Worm (Caenorhabditis elegans) whole organism, L4 larva: Measurements from ENCODE around the gene obr-3.

Experiments used
- F44E2.7 ChIP-seq: fragments of 200-800 bp; sonication (Bioruptor generic); IDR thresholded peaks from 2 replicates; pipeline ENCODE4 v2.1.2; 2022; ENCODE audit warnings: missing genetic modification characterization, missing compliant biosample characterization
- F49E8.2 ChIP-seq: sonication (generic microtip); optimal IDR thresholded peaks from 2 replicates; lab custom pipeline; 2016; ENCODE audit warnings: missing compliant biosample characterization, mild to moderate bottlenecking, missing genetic modification characterization, borderline replicate concordance
- R02D3.7 ChIP-seq: fragments of 150-350 bp; sonication (generic microtip); optimal IDR thresholded peaks from 3 replicates; lab custom pipeline; 2014; ENCODE audit warnings: missing biosample characterization, missing genetic modification characterization
- Y105C5A.15 ChIP-seq: fragments of 200-800 bp; sonication (Bioruptor generic); IDR thresholded peaks from 2 replicates; pipeline ENCODE4 v1.3.6; 2022; ENCODE audit warnings: missing genetic modification characterization, missing compliant biosample characterization
- Y48G9A.11 ChIP-seq: fragments of 200-800 bp; sonication (Bioruptor generic); IDR thresholded peaks from 2 replicates; pipeline ENCODE4 v1.3.6; 2022; ENCODE audit warnings: missing genetic modification reagents, missing genetic modification characterization, missing compliant biosample characterization
- Y5F2A.4 ChIP-seq: fragments of 200-800 bp; sonication (Bioruptor generic); optimal IDR thresholded peaks from 2 replicates; lab custom pipeline; 2018; ENCODE audit warnings: mild to moderate bottlenecking, missing genetic modification characterization, missing compliant biosample characterization
- ZK546.5 ChIP-seq, 2 experiments: sonication (generic microtip); optimal IDR thresholded peaks; 2 replicates each; lab custom pipeline; 2017; ENCODE audit warnings: missing biosample characterization in 2 of 2, missing genetic modification characterization in 2 of 2
- aha-1 ChIP-seq: fragments of 150-350 bp; peaks from one replicate; lab custom pipeline; 2014; ENCODE audit warnings: missing biosample characterization, missing genetic modification characterization
- ceh-62 ChIP-seq: sonication (generic microtip); optimal IDR thresholded peaks from 2 replicates; lab custom pipeline; 2017; ENCODE audit warnings: missing biosample characterization, missing genetic modification characterization
- ces-1 ChIP-seq: fragments of 150-350 bp; sonication (generic microtip); optimal IDR thresholded peaks from 4 replicates; lab custom pipeline; 2014; ENCODE audit warnings: missing biosample characterization, missing genetic modification reagents, missing genetic modification characterization
- cey-2 ChIP-seq: sonication (generic microtip); optimal IDR thresholded peaks from 3 replicates; lab custom pipeline; 2017; ENCODE audit warnings: missing genetic modification characterization, mild to moderate bottlenecking, missing compliant biosample characterization, antibody characterized with exemption, borderline replicate concordance; ENCODE audit not compliant: insufficient read depth
- daf-16 ChIP-seq, 3 experiments: sonication (generic microtip); optimal IDR thresholded peaks; 2 replicates each; lab custom pipeline; 2016 to 2017; ENCODE audit warnings: missing genetic modification characterization in 3 of 3, missing genetic modification reagents in 3 of 3, mild to moderate bottlenecking in 2 of 3, missing compliant biosample characterization in 2 of 3, missing biosample characterization in 1 of 3, moderate library complexity in 1 of 3
- daf-8 ChIP-seq: fragments of 200-800 bp; sonication (Bioruptor generic); IDR thresholded peaks from 2 replicates; pipeline ENCODE4 v1.3.6; 2022; ENCODE audit warnings: missing genetic modification characterization, missing compliant biosample characterization
- dmd-6 ChIP-seq: fragments of 200-800 bp; sonication (Bioruptor generic); IDR thresholded peaks from 2 replicates; pipeline ENCODE4 v1.3.6; 2022; ENCODE audit warnings: missing genetic modification reagents, missing genetic modification characterization, missing compliant biosample characterization
- dmd-8 ChIP-seq: fragments of 200-800 bp; sonication (Bioruptor generic); IDR thresholded peaks from 2 replicates; pipeline ENCODE4 v1.3.6; 2022; ENCODE audit warnings: missing genetic modification characterization, missing compliant biosample characterization
- egl-27 ChIP-seq: sonication (generic microtip); optimal IDR thresholded peaks from 3 replicates; lab custom pipeline; 2017; ENCODE audit warnings: missing biosample characterization, missing genetic modification reagents, missing genetic modification characterization
- fkh-10 ChIP-seq: fragments of 150-350 bp; optimal IDR thresholded peaks from 2 replicates; lab custom pipeline; 2014; ENCODE audit warnings: missing biosample characterization, missing genetic modification reagents, missing genetic modification characterization
- hif-1 ChIP-seq, 2 experiments: sonication (generic microtip); optimal IDR thresholded peaks; 2 replicates each; lab custom pipeline; 2016 to 2017; ENCODE audit warnings: missing compliant biosample characterization in 2 of 2, missing genetic modification characterization in 2 of 2, missing genetic modification reagents in 2 of 2, missing genotype in 2 of 2, mild to moderate bottlenecking in 1 of 2
- hlh-11 ChIP-seq: fragments of 200-800 bp; sonication (Bioruptor generic); optimal IDR thresholded peaks from 2 replicates; lab custom pipeline; 2018; ENCODE audit warnings: mild to moderate bottlenecking, missing genetic modification characterization, missing compliant biosample characterization
- hlh-30 ChIP-seq: sonication (generic microtip); optimal IDR thresholded peaks from 2 replicates; lab custom pipeline; 2017; ENCODE audit warnings: antibody characterized with exemption, mild to moderate bottlenecking, missing genetic modification characterization, missing compliant biosample characterization; ENCODE audit not compliant: insufficient read depth
- hmg-1.1 ChIP-seq: fragments of 200-800 bp; sonication (Bioruptor generic); IDR thresholded peaks from 2 replicates; pipeline ENCODE4 v1.3.6; 2022; ENCODE audit warnings: missing genetic modification reagents, missing genetic modification characterization, missing compliant biosample characterization
- lin-13 ChIP-seq: fragments of 150-350 bp; optimal IDR thresholded peaks from 2 replicates; lab custom pipeline; 2014; ENCODE audit warnings: missing biosample characterization, missing genetic modification reagents, missing genetic modification characterization
- lin-15B ChIP-seq: fragments of 150-350 bp; sonication (generic microtip); optimal IDR thresholded peaks from 3 replicates; lab custom pipeline; 2014; ENCODE audit warnings: missing biosample characterization, missing genetic modification characterization
- lsy-2 ChIP-seq, 2 experiments: fragments of 150-350 bp in 1 of 2; sonication (generic microtip) in 1 of 2; optimal IDR thresholded peaks; 2 replicates each; lab custom pipeline; 2014 to 2017; ENCODE audit warnings: missing biosample characterization in 2 of 2, missing genetic modification characterization in 2 of 2
- madf-5 ChIP-seq, 2 experiments: fragments of 200-800 bp; sonication (Bioruptor generic); IDR thresholded peaks; 2 replicates each; pipeline ENCODE4 v1.3.6; 2022; ENCODE audit warnings: missing compliant biosample characterization in 2 of 2, missing genetic modification characterization in 2 of 2
- mdl-1 ChIP-seq, 2 experiments: fragments of 150-350 bp in 1 of 2; sonication (generic microtip) in 1 of 2; optimal IDR thresholded peaks; 2 replicates each; lab custom pipeline; 2014 to 2017; ENCODE audit warnings: missing biosample characterization in 2 of 2, missing genetic modification characterization in 2 of 2
- mep-1 ChIP-seq: fragments of 150-350 bp; sonication (generic microtip); optimal IDR thresholded peaks from 3 replicates; lab custom pipeline; 2014; ENCODE audit warnings: missing biosample characterization, missing genetic modification characterization
- mes-2 ChIP-seq: sonication (generic microtip); optimal IDR thresholded peaks from 2 replicates; lab custom pipeline; 2016; ENCODE audit warnings: missing genotype, mild to moderate bottlenecking, missing genetic modification characterization, missing compliant biosample characterization; ENCODE audit not compliant: poor library complexity, severe bottlenecking
- mxl-3 ChIP-seq: fragments of 200-800 bp; sonication (Bioruptor generic); optimal IDR thresholded peaks from 2 replicates; lab custom pipeline; 2018; ENCODE audit warnings: mild to moderate bottlenecking, missing genetic modification characterization, missing compliant biosample characterization
- nhr-10 ChIP-seq: fragments of 150-350 bp; optimal IDR thresholded peaks from 2 replicates; lab custom pipeline; 2014; ENCODE audit warnings: missing biosample characterization, missing genetic modification characterization
- nhr-11 ChIP-seq: fragments of 150-350 bp; optimal IDR thresholded peaks from 2 replicates; lab custom pipeline; 2014; ENCODE audit warnings: missing biosample characterization, missing genetic modification characterization
- nhr-25 ChIP-seq: sonication (generic microtip); optimal IDR thresholded peaks from 2 replicates; lab custom pipeline; 2017; ENCODE audit warnings: missing genetic modification characterization, mild to moderate bottlenecking, missing compliant biosample characterization, antibody characterized with exemption, moderate library complexity, borderline replicate concordance; ENCODE audit not compliant: insufficient read depth
- nhr-28 ChIP-seq: fragments of 150-350 bp; optimal IDR thresholded peaks from 2 replicates; lab custom pipeline; 2014; ENCODE audit warnings: missing biosample characterization, missing genetic modification characterization
- pha-4 ChIP-seq, 2 experiments: fragments of 150-350 bp in 1 of 2; fragments of 200-800 bp in 1 of 2; sonication (Bioruptor generic) in 1 of 2; IDR thresholded peaks in 1 of 2; optimal IDR thresholded peaks in 1 of 2; 2 replicates each; pipeline versions ENCODE4 v1.3.6 to Lab custom; 2014 to 2022; ENCODE audit warnings: missing genetic modification characterization in 2 of 2, missing genetic modification reagents in 2 of 2, missing biosample characterization in 1 of 2, missing compliant biosample characterization in 1 of 2
- php-3 ChIP-seq: fragments of 200-800 bp; sonication (Bioruptor generic); IDR thresholded peaks from 2 replicates; pipeline ENCODE4 v1.3.6; 2022; ENCODE audit warnings: missing genetic modification reagents, missing genetic modification characterization, missing compliant biosample characterization
- pqm-1 ChIP-seq: sonication (generic microtip); optimal IDR thresholded peaks from 2 replicates; lab custom pipeline; 2017; ENCODE audit warnings: missing biosample characterization, missing genetic modification characterization
- rbr-2 ChIP-seq: sonication (generic microtip); optimal IDR thresholded peaks from 2 replicates; lab custom pipeline; 2016; ENCODE audit warnings: missing genotype, missing genetic modification characterization, missing compliant biosample characterization
- saeg-2 ChIP-seq: fragments of 200-800 bp; sonication (Bioruptor generic); IDR thresholded peaks from 2 replicates; pipeline ENCODE4 v1.3.6; 2022; ENCODE audit warnings: missing genetic modification reagents, missing genetic modification characterization, missing compliant biosample characterization
- sdz-12 ChIP-seq: fragments of 200-800 bp; sonication (Bioruptor generic); optimal IDR thresholded peaks from 2 replicates; lab custom pipeline; 2018; ENCODE audit warnings: mild to moderate bottlenecking, missing genetic modification characterization, missing compliant biosample characterization
- snpc-4 ChIP-seq: fragments of 150-350 bp; optimal IDR thresholded peaks from 2 replicates; lab custom pipeline; 2014; ENCODE audit warnings: missing biosample characterization, missing genetic modification characterization
- spr-3 ChIP-seq: fragments of 200-800 bp; sonication (Bioruptor generic); optimal IDR thresholded peaks from 2 replicates; lab custom pipeline; 2018; ENCODE audit warnings: mild to moderate bottlenecking, missing genetic modification characterization, missing compliant biosample characterization
- unc-130 ChIP-seq: sonication (generic microtip); optimal IDR thresholded peaks from 2 replicates; lab custom pipeline; 2016; ENCODE audit warnings: missing genetic modification reagents, missing genetic modification characterization, missing compliant biosample characterization
- zfp-2 ChIP-seq: sonication (generic microtip); optimal IDR thresholded peaks from 2 replicates; lab custom pipeline; 2016; ENCODE audit warnings: mild to moderate bottlenecking, missing genetic modification characterization, missing compliant biosample characterization
- zfp-3 ChIP-seq: fragments of 200-800 bp; sonication (Bioruptor generic); conservative IDR thresholded peaks from 2 replicates; pipeline ENCODE4 v1.3.6; 2022; ENCODE audit warnings: missing genetic modification reagents, missing genetic modification characterization, missing compliant biosample characterization
- zip-11 ChIP-seq: fragments of 200-800 bp; sonication (Bioruptor generic); IDR thresholded peaks from 2 replicates; pipeline ENCODE4 v1.3.6; 2022; ENCODE audit warnings: missing genetic modification characterization, missing compliant biosample characterization

Gene obr-3

DNA sequence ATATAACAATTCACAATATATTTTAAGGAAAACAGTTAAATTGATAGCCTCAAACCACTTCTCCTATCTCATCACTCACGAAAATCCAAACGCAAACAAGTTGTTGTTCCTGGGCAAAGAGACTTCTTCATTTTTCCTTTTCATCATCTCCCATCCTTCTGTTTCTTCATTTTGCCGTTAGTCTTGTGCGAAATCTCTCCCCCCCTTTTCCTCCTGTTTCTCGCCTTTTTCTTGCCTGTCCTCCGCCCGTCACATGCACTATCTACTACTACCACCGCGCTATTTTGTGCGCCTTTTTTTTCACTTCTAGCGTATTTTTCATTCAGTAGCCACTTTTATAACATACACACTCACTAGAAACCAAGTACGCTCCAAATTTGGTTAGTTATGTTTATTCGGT, 55.2 kb downstream of the obr-3 start:
- TF ChIP-seq ceh-62 (no peak), nhr-10 (no peak), mxl-3 (GFP tag; lab: Kevin White, UChicago) (peak; percentile 29), mes-2 (tag; lab: Kevin White, UChicago) (no peak), rbr-2 (tag; lab: Kevin White, UChicago) (no peak), dmd-6 (GFP tag; lab: Robert Waterston, UW) (peak; percentile 27; the same call in 1 of the 2 replicates), nhr-11 (tag; lab: Kevin White, UChicago) (peak; percentile 40), pqm-1 (tag; lab: Kevin White, UChicago) (no peak), daf-16 (GFP tag; optimal IDR thresholded peaks at IDR 0.05; lab: Kevin White, UChicago) (peak in 1 of 2 experiments; percentile 61), daf-16 (tag; optimal IDR thresholded peaks at IDR 0.05; lab: Kevin White, UChicago) (no peak), R02D3.7 (tag; lab: Kevin White, UChicago) (no peak), nhr-28 (peak; percentile 74), hlh-11 (tag; lab: Kevin White, UChicago) (peak; percentile 56), hlh-30 (tag; lab: Kevin White, UChicago) (peak; percentile 87), daf-8 (GFP tag; lab: Robert Waterston, UW) (no peak), mep-1 (tag; lab: Kevin White, UChicago) (peak; percentile 49), lsy-2 (tag; optimal IDR thresholded peaks at IDR 0.05; lab: Kevin White, UChicago) (peak in 1 of 2 experiments; percentile 32), fkh-10 (GFP tag; lab: Kevin White, UChicago) (no peak), lin-13 (GFP tag; lab: Kevin White, UChicago) (no peak), hmg-1.1 (0 out of 2 replicates have a peak, but pooled peaks have one; percentile 28), zip-11 (GFP tag; lab: Robert Waterston, UW) (no peak), mdl-1 (tag; optimal IDR thresholded peaks at IDR 0.05; lab: Kevin White, UChicago) (peak in 1 of 2 experiments; percentile 62), F49E8.2 (tag; lab: Kevin White, UChicago) (no peak)

DNA sequence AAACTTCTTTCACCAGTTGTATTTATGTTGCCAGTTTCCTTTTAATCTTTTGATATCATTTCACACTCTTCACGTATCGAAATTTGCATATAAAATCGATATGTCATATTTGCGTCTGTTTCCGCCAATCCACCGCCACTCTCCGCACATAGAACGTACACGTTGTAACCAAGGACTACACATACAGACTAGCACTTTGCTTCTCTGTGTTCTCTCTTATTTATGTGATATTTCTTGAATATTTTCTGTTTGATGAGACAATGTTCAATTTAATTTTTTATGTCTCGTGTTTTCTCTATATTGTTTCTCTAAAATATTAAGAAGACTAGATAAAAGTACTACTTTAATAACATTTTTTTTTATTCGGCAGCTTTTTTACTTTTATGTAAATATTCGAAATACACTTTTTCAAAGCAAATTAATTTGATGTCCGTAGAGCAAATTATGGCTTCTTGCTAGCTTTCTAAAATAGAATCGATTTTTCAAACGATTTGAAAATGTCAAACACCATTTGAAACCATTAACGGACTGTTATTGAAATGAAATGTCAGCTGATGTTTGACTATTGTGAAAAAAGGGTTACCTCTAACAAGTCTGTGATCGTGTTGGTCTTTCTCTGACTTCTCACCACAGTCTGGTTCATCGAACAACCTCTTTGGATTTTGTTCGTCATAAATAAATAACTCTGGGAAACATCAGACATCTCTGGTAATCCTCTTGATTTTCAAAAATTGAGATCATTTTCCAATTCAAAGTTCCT, 56.7 kb downstream of the obr-3 start:
- TF ChIP-seq aha-1 (peak; percentile 58), Y105C5A.15 (no peak), zip-11 (GFP tag; lab: Robert Waterston, UW) (no peak), fkh-10 (GFP tag; lab: Kevin White, UChicago) (no peak), zfp-2 (tag; lab: Kevin White, UChicago) (no peak), madf-5 (GFP tag; IDR thresholded peaks at IDR 0.05; lab: Robert Waterston, UW) (no peak), hlh-11 (tag; lab: Kevin White, UChicago) (peak; percentile 24), mes-2 (tag; lab: Kevin White, UChicago) (no peak), ZK546.5 (tag; optimal IDR thresholded peaks at IDR 0.05; lab: Kevin White, UChicago) (no peak), saeg-2 (GFP tag; lab: Robert Waterston, UW) (no peak), egl-27 (tag; lab: Kevin White, UChicago) (no peak), snpc-4 (no peak), F44E2.7 (GFP tag; lab: Robert Waterston, UW) (no peak), ces-1 (GFP tag; lab: Kevin White, UChicago) (no peak), unc-130 (GFP tag; lab: Kevin White, UChicago) (no peak), daf-16 (GFP tag; optimal IDR thresholded peaks at IDR 0.05; lab: Kevin White, UChicago) (no peak), daf-16 (tag; optimal IDR thresholded peaks at IDR 0.05; lab: Kevin White, UChicago) (peak; percentile 61), php-3 (no peak), mep-1 (tag; lab: Kevin White, UChicago) (peak; percentile 26), zfp-3 (GFP tag; lab: Robert Waterston, UW) (no peak), spr-3 (GFP tag; lab: Kevin White, UChicago) (no peak), mxl-3 (GFP tag; lab: Kevin White, UChicago) (no peak), lin-15B (tag; lab: Kevin White, UChicago) (no peak), hif-1 (tag; optimal IDR thresholded peaks at IDR 0.05; lab: Kevin White, UChicago) (no peak), pha-4 (GFP tag; IDR thresholded peaks at IDR 0.05; lab: Robert Waterston, UW) (no peak), pha-4 (tag; optimal IDR thresholded peaks at IDR 0.05; lab: Kevin White, UChicago) (no peak), dmd-8 (no peak), nhr-25 (tag; lab: Kevin White, UChicago) (no peak), cey-2 (tag; lab: Kevin White, UChicago) (no peak), Y48G9A.11 (GFP tag; lab: Robert Waterston, UW) (no peak), sdz-12 (GFP tag; lab: Kevin White, UChicago) (no peak), Y5F2A.4 (GFP tag; lab: Kevin White, UChicago) (no peak), dmd-6 (GFP tag; lab: Robert Waterston, UW) (0 out of 2 replicates have a peak, but pooled peaks have one; percentile 22)
